Fruit fly (Drosophila melanogaster): ENCODE measurements around the gene sn.

The sn gene

dm6 chrX:7933210-7933915 is 30.5 kb upstream of the sn start, which contains the start of the genes Dhdds and RpS14a (continued):
- TF ChIP-seq Fer2 (tag; optimal IDR thresholded peaks at IDR 0.05), result no peak
- no peak for TF ChIP-seq cg (GFP tag; optimal IDR thresholded peaks at IDR 0.05)
- peak; percentile 75; the same call in 2 of the 3 replicates for TF ChIP-seq hb (GFP tag; IDR thresholded peaks at IDR 0.05; ENCODE audit: partially characterized antibody)
- TF ChIP-seq CG17186 (GFP tag; optimal IDR thresholded peaks at IDR 0.05), result peak; percentile 61
- peak; percentile 90 for TF ChIP-seq CG9727 (GFP tag; optimal IDR thresholded peaks at IDR 0.05)
- no peak for TF ChIP-seq CG11504 (tag; optimal IDR thresholded peaks at IDR 0.05)
- TF ChIP-seq D19A (tag; optimal IDR thresholded peaks at IDR 0.05), result no peak
- no peak; the same call in 1 of the 2 replicates for TF ChIP-seq klu (GFP tag; IDR thresholded peaks at IDR 0.05)
- peak; percentile 59 for TF ChIP-seq Camta (GFP tag; optimal IDR thresholded peaks at IDR 0.05)
- peak; percentile 33; the same call in 1 of the 2 replicates for TF ChIP-seq NFAT (GFP tag; IDR thresholded peaks at IDR 0.05)
- peak; percentile 40 for TF ChIP-seq emc (GFP tag; optimal IDR thresholded peaks at IDR 0.05)
- peak; percentile 25 for TF ChIP-seq CG11398 (GFP tag; optimal IDR thresholded peaks at IDR 0.05)
- TF ChIP-seq Dp (GFP tag; optimal IDR thresholded peaks at IDR 0.05), result peak; percentile 54
- no peak for TF ChIP-seq lov (optimal IDR thresholded peaks at IDR 0.05)
- 0 out of 3 replicates have a peak, but pooled peaks have one; percentile 29 for TF ChIP-seq lov (GFP tag; IDR thresholded peaks at IDR 0.05)
- TF ChIP-seq sens (GFP tag), result peak; percentile 89
- TF ChIP-seq CG4282 (GFP tag; optimal IDR thresholded peaks at IDR 0.05), result peak; percentile 5
- TF ChIP-seq lmd (GFP tag; IDR thresholded peaks at IDR 0.05), result no peak
- TF ChIP-seq Xrp1 (GFP tag; IDR thresholded peaks at IDR 0.05), result no peak
- no peak for TF ChIP-seq Adf1 (GFP tag; IDR thresholded peaks at IDR 0.05)
- peak; percentile 36 for TF ChIP-seq CG10654 (GFP tag; optimal IDR thresholded peaks at IDR 0.05)
- TF ChIP-seq CG2129 (GFP tag; IDR thresholded peaks at IDR 0.05; ENCODE audit: partially characterized antibody), result peak; percentile 47; the same call in 1 of the 2 replicates
- peak; percentile 67; the same call in 2 of the 3 replicates for TF ChIP-seq CG34224 (GFP tag; IDR thresholded peaks at IDR 0.05; ENCODE audit: partially characterized antibody)
- no peak for TF ChIP-seq sob (GFP tag; IDR thresholded peaks at IDR 0.05)
- TF ChIP-seq CG32767 (GFP tag; IDR thresholded peaks at IDR 0.05), result no peak
- TF ChIP-seq CG9437 (GFP tag; optimal IDR thresholded peaks at IDR 0.05), result peak; percentile 71
- TF ChIP-seq CG15696 (tag; optimal IDR thresholded peaks at IDR 0.05), result peak; percentile 22
- TF ChIP-seq CrebB (tag; optimal IDR thresholded peaks at IDR 0.05), result peak; percentile 52
- no peak; the same call in 1 of the 2 replicates for TF ChIP-seq slbo (GFP tag; IDR thresholded peaks at IDR 0.05)
- TF ChIP-seq onecut (GFP tag; IDR thresholded peaks at IDR 0.05), result no peak
- TF ChIP-seq tap (tag; optimal IDR thresholded peaks at IDR 0.05), result no peak
- no peak for TF ChIP-seq tgo (GFP tag; IDR thresholded peaks at IDR 0.05)
- no peak for TF ChIP-seq CkIIα-i1 (GFP tag; IDR thresholded peaks at IDR 0.05)
- peak; percentile 5 for TF ChIP-seq CG16863 (GFP tag; optimal IDR thresholded peaks at IDR 0.05)
- TF ChIP-seq Abd-B (GFP tag; optimal IDR thresholded peaks at IDR 0.05), result no peak
- peak; percentile 65 for TF ChIP-seq CG10543 (GFP tag; optimal IDR thresholded peaks at IDR 0.05)
- TF ChIP-seq inv (GFP tag; IDR thresholded peaks at IDR 0.05; ENCODE audit: partially characterized antibody), result peak; percentile 72
- no peak for TF ChIP-seq kay (GFP tag; optimal IDR thresholded peaks at IDR 0.05)
- TF ChIP-seq CG3847 (GFP tag; IDR thresholded peaks at IDR 0.05), result peak; percentile 47
- TF ChIP-seq her (GFP tag; optimal IDR thresholded peaks at IDR 0.05), result peak; percentile 12
- peak; percentile 4; the same call in 1 of the 3 replicates for TF ChIP-seq ken (GFP tag; IDR thresholded peaks at IDR 0.05)
- TF ChIP-seq Opbp (GFP tag; IDR thresholded peaks at IDR 0.05; ENCODE audit: partially characterized antibody), result peak; percentile 68
- TF ChIP-seq Dad (GFP tag; optimal IDR thresholded peaks at IDR 0.05), result peak; percentile 58
- TF ChIP-seq dpn (GFP tag; optimal IDR thresholded peaks at IDR 0.05), result peak; percentile 33 to 59
- TF ChIP-seq Neu2 (GFP tag; optimal IDR thresholded peaks at IDR 0.05; ENCODE audit: borderline replicate concordance), result no peak
- TF ChIP-seq CG12769 (tag; optimal IDR thresholded peaks at IDR 0.05), result no peak
- TF ChIP-seq CG12391 (tag; optimal IDR thresholded peaks at IDR 0.05), result peak; percentile 63
- TF ChIP-seq CG9876 (GFP tag; optimal IDR thresholded peaks at IDR 0.05), result peak; percentile 41
- no peak for TF ChIP-seq CG4730 (GFP tag; IDR thresholded peaks at IDR 0.05)
- TF ChIP-seq usp (GFP tag; optimal IDR thresholded peaks at IDR 0.05), result no peak

All from whole organism, embryonic.